Worm (Caenorhabditis elegans) whole organism, young adult: ENCODE data around the gene mrpl-49.

ENCODE experiments used
- B0035.1 ChIP-seq: sonication (generic microtip); optimal IDR thresholded peaks from 2 replicates; lab custom pipeline; 2016; ENCODE audit warnings: missing genetic modification characterization, mild to moderate bottlenecking, missing compliant biosample characterization, missing genotype, missing genetic modification reagents
- F22D6.2 ChIP-seq: sonication (generic microtip); optimal IDR thresholded peaks from 2 replicates; lab custom pipeline; 2016; ENCODE audit warnings: mild to moderate bottlenecking, missing genetic modification characterization, missing compliant biosample characterization
- F39B2.1 ChIP-seq: fragments of 200-800 bp; sonication (Bioruptor generic); IDR thresholded peaks from 2 replicates; pipeline ENCODE4 v1.3.6; 2022; ENCODE audit warnings: missing genetic modification reagents, missing genetic modification characterization, missing compliant biosample characterization
- F57C9.4 ChIP-seq: sonication (generic microtip); optimal IDR thresholded peaks from 2 replicates; lab custom pipeline; 2017; ENCODE audit warnings: mild to moderate bottlenecking, missing genetic modification characterization, missing compliant biosample characterization
- K11D2.4 ChIP-seq: fragments of 200-800 bp; sonication (Bioruptor generic); IDR thresholded peaks from 2 replicates; pipeline ENCODE4 v1.3.6; 2022; ENCODE audit warnings: missing genetic modification reagents, missing genetic modification characterization, missing compliant biosample characterization
- Y95B8A.8 ChIP-seq: fragments of 200-800 bp; sonication (Bioruptor generic); IDR thresholded peaks from 2 replicates; pipeline ENCODE4 v1.3.6; 2022; ENCODE audit warnings: missing genetic modification reagents, missing genetic modification characterization, missing compliant biosample characterization
- ZK185.1 ChIP-seq: sonication (generic microtip); optimal IDR thresholded peaks from 2 replicates; lab custom pipeline; 2016; ENCODE audit warnings: mild to moderate bottlenecking, missing genetic modification characterization, missing compliant biosample characterization; ENCODE audit not compliant: poor library complexity, severe bottlenecking
- attf-5 ChIP-seq: fragments of 200-800 bp; sonication (Bioruptor generic); optimal IDR thresholded peaks from 2 replicates; lab custom pipeline; 2018; ENCODE audit warnings: mild to moderate bottlenecking, missing genetic modification characterization, missing compliant biosample characterization
- cebp-1 ChIP-seq, 2 experiments: fragments of 200-800 bp in 1 of 2; sonication (Bioruptor generic) in 1 of 2; sonication (generic microtip) in 1 of 2; IDR thresholded peaks in 1 of 2; optimal IDR thresholded peaks in 1 of 2; 2 replicates each; pipeline versions ENCODE4 v1.3.6 to Lab custom; 2017 to 2022; ENCODE audit warnings: missing compliant biosample characterization in 2 of 2, missing genetic modification characterization in 2 of 2, mild to moderate bottlenecking in 1 of 2, missing genetic modification reagents in 1 of 2, moderate library complexity in 1 of 2
- ceh-27 ChIP-seq: fragments of 200-800 bp; sonication (Bioruptor generic); optimal IDR thresholded peaks from 2 replicates; lab custom pipeline; 2018; ENCODE audit warnings: mild to moderate bottlenecking, missing genetic modification characterization, moderate library complexity, missing compliant biosample characterization
- chd-7 ChIP-seq: sonication (generic microtip); optimal IDR thresholded peaks from 2 replicates; lab custom pipeline; 2016; ENCODE audit warnings: mild to moderate bottlenecking, missing genetic modification characterization, moderate library complexity, missing compliant biosample characterization
- dox-1 ChIP-seq: fragments of 200-800 bp; sonication (Bioruptor generic); IDR thresholded peaks from 2 replicates; pipeline ENCODE4 v1.3.6; 2022; ENCODE audit warnings: missing genetic modification reagents, missing genetic modification characterization, missing compliant biosample characterization
- efl-1 ChIP-seq: fragments of 150-350 bp; optimal IDR thresholded peaks from 2 replicates; lab custom pipeline; 2014; ENCODE audit warnings: missing biosample characterization, missing genetic modification reagents, missing genetic modification characterization
- egl-18 ChIP-seq: fragments of 200-800 bp; sonication (Bioruptor generic); IDR thresholded peaks from 2 replicates; pipeline ENCODE4 v1.3.6; 2022; ENCODE audit warnings: missing genetic modification reagents, missing genetic modification characterization, missing compliant biosample characterization
- egrh-3 ChIP-seq: fragments of 200-800 bp; sonication (Bioruptor generic); IDR thresholded peaks from 2 replicates; pipeline ENCODE4 v1.3.6; 2022; ENCODE audit warnings: missing genetic modification reagents, missing genetic modification characterization, missing compliant biosample characterization
- ets-4 ChIP-seq: fragments of 200-800 bp; sonication (Bioruptor generic); optimal IDR thresholded peaks from 2 replicates; lab custom pipeline; 2018; ENCODE audit warnings: mild to moderate bottlenecking, missing genetic modification characterization, missing compliant biosample characterization
- gei-17 ChIP-seq: fragments of 200-800 bp; sonication (Bioruptor generic); optimal IDR thresholded peaks from 2 replicates; lab custom pipeline; 2018; ENCODE audit warnings: mild to moderate bottlenecking, missing genetic modification characterization, missing compliant biosample characterization
- him-1 ChIP-seq: sonication (generic microtip); optimal IDR thresholded peaks from 2 replicates; lab custom pipeline; 2016; ENCODE audit warnings: missing genotype, missing genetic modification reagents, missing genetic modification characterization, missing compliant biosample characterization
- lin-26 ChIP-seq: fragments of 200-800 bp; sonication (Bioruptor generic); IDR thresholded peaks from 2 replicates; pipeline ENCODE4 v1.3.6; 2022; ENCODE audit warnings: missing genetic modification reagents, missing genetic modification characterization, missing compliant biosample characterization
- lin-54 ChIP-seq: fragments of 200-800 bp; sonication (Bioruptor generic); optimal IDR thresholded peaks from 2 replicates; lab custom pipeline; 2018; ENCODE audit warnings: mild to moderate bottlenecking, missing genetic modification characterization, missing compliant biosample characterization
- lir-1 ChIP-seq: fragments of 200-800 bp; sonication (Bioruptor generic); conservative IDR thresholded peaks from 2 replicates; pipeline ENCODE4 v1.3.6; 2022; ENCODE audit warnings: missing genetic modification reagents, missing genetic modification characterization, missing compliant biosample characterization
- lsl-1 ChIP-seq: fragments of 200-800 bp; sonication (Bioruptor generic); optimal IDR thresholded peaks from 2 replicates; lab custom pipeline; 2018; ENCODE audit warnings: mild to moderate bottlenecking, missing genetic modification characterization, moderate library complexity, missing compliant biosample characterization
- lsy-27 ChIP-seq: sonication (generic microtip); optimal IDR thresholded peaks from 2 replicates; lab custom pipeline; 2017; ENCODE audit warnings: missing genetic modification characterization, mild to moderate bottlenecking, missing compliant biosample characterization, antibody characterized with exemption, missing genotype, borderline replicate concordance; ENCODE audit not compliant: insufficient read depth
- mes-4 ChIP-seq: sonication (generic microtip); optimal IDR thresholded peaks from 2 replicates; lab custom pipeline; 2016; ENCODE audit warnings: missing genotype, missing genetic modification characterization, missing compliant biosample characterization
- mxl-1 ChIP-seq: sonication (generic microtip); optimal IDR thresholded peaks from 2 replicates; lab custom pipeline; 2016; ENCODE audit warnings: missing genetic modification characterization, missing compliant biosample characterization
- rec-8 ChIP-seq, 2 experiments: sonication (generic microtip); optimal IDR thresholded peaks; 2 replicates each; lab custom pipeline; 2016; ENCODE audit warnings: mild to moderate bottlenecking in 2 of 2, missing genetic modification characterization in 2 of 2, missing genetic modification reagents in 2 of 2, missing genotype in 2 of 2, missing biosample characterization in 1 of 2, missing compliant biosample characterization in 1 of 2, moderate library complexity in 1 of 2
- repo-1 ChIP-seq: sonication (generic microtip); optimal IDR thresholded peaks from 2 replicates; lab custom pipeline; 2017; ENCODE audit warnings: mild to moderate bottlenecking, missing genetic modification characterization, missing compliant biosample characterization
- rpc-1 ChIP-seq, 2 experiments: fragments of 150-350 bp in 1 of 2; sonication (generic microtip) in 1 of 2; optimal IDR thresholded peaks; 2 replicates each; lab custom pipeline; 2014 to 2018; ENCODE audit warnings: missing biosample characterization in 1 of 2, missing genetic modification characterization in 1 of 2, missing genetic modification reagents in 1 of 2, missing genotype in 1 of 2
- snpc-1.3 ChIP-seq: sonication (generic microtip); optimal IDR thresholded peaks from 2 replicates; lab custom pipeline; 2017; ENCODE audit warnings: missing genetic modification characterization, mild to moderate bottlenecking, missing compliant biosample characterization, antibody characterized with exemption, moderate library complexity, missing genotype, missing genetic modification reagents; ENCODE audit not compliant: insufficient read depth
- somi-1 ChIP-seq: fragments of 200-800 bp; sonication (Bioruptor generic); optimal IDR thresholded peaks from 2 replicates; lab custom pipeline; 2018; ENCODE audit warnings: mild to moderate bottlenecking, missing genetic modification characterization, missing compliant biosample characterization
- sptf-2 ChIP-seq: fragments of 200-800 bp; sonication (Bioruptor generic); optimal IDR thresholded peaks from 2 replicates; lab custom pipeline; 2018; ENCODE audit warnings: mild to moderate bottlenecking, missing genetic modification characterization, missing compliant biosample characterization
- tbx-9 ChIP-seq: sonication (generic microtip); optimal IDR thresholded peaks from 2 replicates; lab custom pipeline; 2016; ENCODE audit warnings: borderline replicate concordance, missing genetic modification characterization, inconsistent platforms, missing compliant biosample characterization
- tlf-1 ChIP-seq: fragments of 200-800 bp; sonication (Bioruptor generic); optimal IDR thresholded peaks from 2 replicates; lab custom pipeline; 2018; ENCODE audit warnings: mild to moderate bottlenecking, missing genetic modification characterization, missing compliant biosample characterization
- zim-3 ChIP-seq: sonication (generic microtip); optimal IDR thresholded peaks from 2 replicates; lab custom pipeline; 2017; ENCODE audit warnings: mild to moderate bottlenecking, missing genetic modification characterization, moderate library complexity, missing compliant biosample characterization
- ztf-18 ChIP-seq: sonication (generic microtip); optimal IDR thresholded peaks from 2 replicates; lab custom pipeline; 2016; ENCODE audit warnings: missing genotype, mild to moderate bottlenecking, missing genetic modification characterization, missing compliant biosample characterization
- ztf-25 ChIP-seq: fragments of 200-800 bp; sonication (Bioruptor generic); IDR thresholded peaks from 2 replicates; pipeline ENCODE4 v1.3.6; 2022; ENCODE audit warnings: missing genetic modification reagents, missing genetic modification characterization, missing compliant biosample characterization
- ztf-3 ChIP-seq: fragments of 200-800 bp; sonication (Bioruptor generic); optimal IDR thresholded peaks from 2 replicates; lab custom pipeline; 2018; ENCODE audit warnings: mild to moderate bottlenecking, missing genetic modification characterization, missing compliant biosample characterization
- ztf-6 ChIP-seq: fragments of 200-800 bp; sonication (Bioruptor generic); IDR thresholded peaks from 2 replicates; pipeline ENCODE4 v1.3.6; 2022; ENCODE audit warnings: missing genetic modification reagents, missing genetic modification characterization, missing compliant biosample characterization

mrpl-49 gene

DNA sequence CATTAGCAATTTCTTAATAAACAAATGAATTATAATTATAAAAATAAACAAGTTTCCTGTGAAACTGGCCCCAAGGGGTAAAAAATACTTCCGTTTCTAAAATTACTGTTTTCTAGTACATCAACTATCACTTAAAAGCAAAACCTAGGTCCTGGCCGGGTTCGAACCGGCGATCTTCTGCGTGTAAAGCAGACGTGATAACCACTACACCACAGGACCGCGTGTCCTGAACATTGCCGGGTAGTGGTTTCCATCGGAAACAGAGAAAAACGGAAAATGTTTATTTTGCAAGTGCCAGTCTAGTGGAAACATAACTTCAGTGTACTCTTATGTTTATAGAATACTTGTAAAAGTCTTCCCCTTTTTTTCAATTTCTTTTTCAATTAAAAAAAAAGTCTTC, 45.2 kb upstream of the mrpl-49 start (continued):
- TF ChIP-seq attf-5 (GFP tag; lab: Kevin White, UChicago), result no peak
- no peak for TF ChIP-seq B0035.1 (tag; lab: Kevin White, UChicago)
- peak; percentile 40 for TF ChIP-seq snpc-1.3 (tag; lab: Kevin White, UChicago)
- no peak for TF ChIP-seq ets-4 (GFP tag; lab: Kevin White, UChicago)
- TF ChIP-seq ceh-27 (GFP tag; lab: Kevin White, UChicago), result peak; percentile 1
- TF ChIP-seq lsy-27 (tag; lab: Kevin White, UChicago), result no peak
- TF ChIP-seq dox-1, result no peak
- TF ChIP-seq rpc-1 (optimal IDR thresholded peaks at IDR 0.05; lab: Kevin White, UChicago), result peak; percentile 57
- peak; percentile 81 for TF ChIP-seq rpc-1 (tag; optimal IDR thresholded peaks at IDR 0.05; lab: Kevin White, UChicago)
- TF ChIP-seq egrh-3 (GFP tag; lab: Robert Waterston, UW), result no peak
- TF ChIP-seq mxl-1 (tag; lab: Kevin White, UChicago), result peak; percentile 29
- TF ChIP-seq ZK185.1 (tag; lab: Kevin White, UChicago), result peak; percentile 18
- TF ChIP-seq repo-1, result no peak
- TF ChIP-seq lin-54 (GFP tag; lab: Kevin White, UChicago), result no peak
- TF ChIP-seq gei-17 (GFP tag; lab: Kevin White, UChicago), result no peak
- no peak for TF ChIP-seq zim-3 (tag; lab: Kevin White, UChicago)
- TF ChIP-seq rec-8 (tag; optimal IDR thresholded peaks at IDR 0.05; lab: Kevin White, UChicago), result no peak
- TF ChIP-seq ztf-25 (GFP tag; lab: Robert Waterston, UW), result no peak
- TF ChIP-seq Y95B8A.8 (GFP tag; lab: Robert Waterston, UW), result no peak
- TF ChIP-seq tlf-1, result no peak
- no peak for TF ChIP-seq ztf-6 (GFP tag; lab: Robert Waterston, UW)
- no peak for TF ChIP-seq somi-1 (GFP tag; lab: Kevin White, UChicago)
- no peak for TF ChIP-seq F39B2.1 (GFP tag; lab: Robert Waterston, UW)
- TF ChIP-seq ztf-18 (tag; lab: Kevin White, UChicago), result peak; percentile 50
- no peak for TF ChIP-seq F57C9.4 (tag; lab: Kevin White, UChicago)
- TF ChIP-seq cebp-1 (GFP tag; IDR thresholded peaks at IDR 0.05; lab: Robert Waterston, UW), result no peak
- TF ChIP-seq cebp-1 (tag; optimal IDR thresholded peaks at IDR 0.05; lab: Kevin White, UChicago), result no peak
- TF ChIP-seq sptf-2 (GFP tag; lab: Kevin White, UChicago), result no peak
- no peak for TF ChIP-seq F22D6.2
- no peak for TF ChIP-seq ztf-3
- no peak for TF ChIP-seq mes-4 (tag; lab: Kevin White, UChicago)
- no peak for TF ChIP-seq him-1 (tag; lab: Kevin White, UChicago)
- TF ChIP-seq egl-18 (GFP tag; lab: Robert Waterston, UW), result no peak
- TF ChIP-seq tbx-9, result no peak

DNA sequence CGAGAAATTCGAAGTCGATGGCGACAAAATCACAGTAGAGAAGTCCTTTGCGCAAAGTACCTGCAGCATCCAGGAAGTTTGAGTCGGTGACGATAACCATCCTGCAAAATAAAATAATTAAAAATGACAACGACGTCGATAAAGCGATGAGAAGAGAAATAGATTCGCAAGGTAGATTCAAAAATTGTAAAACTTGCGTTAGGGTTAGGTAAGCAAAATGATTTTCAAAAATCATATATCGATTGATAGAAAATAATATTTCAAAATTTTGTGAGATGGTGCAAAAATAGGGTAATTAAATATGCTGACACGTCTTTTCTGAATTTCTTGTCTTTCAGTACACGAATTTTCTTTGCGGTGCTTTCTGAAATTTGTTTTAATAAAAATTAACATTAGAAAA, 33.3 kb upstream of the mrpl-49 start, which contains the start of gene parn-1:
Gene parn-1 (minus strand): TSS at position 101 of the 400 bp plus-strand sequence.
- TF ChIP-seq efl-1 (no peak), lir-1 (GFP tag; lab: Robert Waterston, UW) (no peak), chd-7 (tag; lab: Kevin White, UChicago) (no peak), lsl-1 (GFP tag; lab: Kevin White, UChicago) (no peak), lin-26 (GFP tag; lab: Robert Waterston, UW) (no peak), K11D2.4 (GFP tag; lab: Robert Waterston, UW) (no peak)
